Fruit fly (Drosophila melanogaster) whole organism, pupa: ENCODE data around the gene CG10730.

Experiments
- CG10348 ChIP-seq: fragments of 200-800 bp; sonication (Bioruptor generic); IDR thresholded peaks from 2 replicates; pipeline ENCODE4 v1.3.6; 2022; ENCODE audit warnings: missing biosample characterization, missing genetic modification characterization
- CG12605 ChIP-seq: fragments of 200-800 bp; sonication (Bioruptor generic); IDR thresholded peaks from 2 replicates; pipeline ENCODE4 v1.3.6; 2022; ENCODE audit warnings: missing biosample characterization, missing genetic modification characterization
- CG13204 ChIP-seq: fragments of 200-800 bp; sonication (Bioruptor generic); optimal IDR thresholded peaks from 2 replicates; lab custom pipeline; 2018; ENCODE audit warnings: missing biosample characterization, mild to moderate bottlenecking, missing genetic modification characterization, moderate library complexity
- CG14655 ChIP-seq: fragments of 200-800 bp; sonication (Bioruptor generic); optimal IDR thresholded peaks from 3 replicates; lab custom pipeline; 2017; ENCODE audit warnings: mild to moderate bottlenecking, missing biosample characterization, missing genetic modification reagents, missing genetic modification characterization
- CG15710 ChIP-seq: fragments of 200-800 bp; sonication (Bioruptor generic); optimal IDR thresholded peaks from 2 replicates; lab custom pipeline; 2018; ENCODE audit warnings: missing biosample characterization, mild to moderate bottlenecking, missing genetic modification characterization, moderate library complexity
- CG17806 ChIP-seq: fragments of 200-800 bp; sonication (Bioruptor generic); optimal IDR thresholded peaks from 2 replicates; lab custom pipeline; 2018; ENCODE audit warnings: missing biosample characterization, mild to moderate bottlenecking, missing genetic modification characterization, moderate library complexity
- CG32121 ChIP-seq: fragments of 200-800 bp; sonication (Bioruptor generic); IDR thresholded peaks from 2 replicates; pipeline ENCODE4 v1.3.6; 2022; ENCODE audit warnings: missing biosample characterization, missing genetic modification characterization
- CG34367 ChIP-seq: fragments of 200-800 bp; sonication (Bioruptor generic); optimal IDR thresholded peaks from 2 replicates; lab custom pipeline; 2018; ENCODE audit warnings: missing biosample characterization, mild to moderate bottlenecking, missing genetic modification characterization
- CG4496 ChIP-seq: fragments of 200-800 bp; sonication (Bioruptor generic); IDR thresholded peaks from 3 replicates; pipeline ENCODE4 v1.3.6; 2022; ENCODE audit warnings: missing biosample characterization, missing genetic modification characterization
- CG8159 ChIP-seq: fragments of 200-800 bp; sonication (Bioruptor generic); optimal IDR thresholded peaks from 3 replicates; lab custom pipeline; 2018; ENCODE audit warnings: missing biosample characterization, mild to moderate bottlenecking, missing genetic modification characterization, moderate library complexity
- CG8301 ChIP-seq: fragments of 200-800 bp; sonication (Bioruptor generic); optimal IDR thresholded peaks from 2 replicates; lab custom pipeline; 2018; ENCODE audit warnings: missing biosample characterization, mild to moderate bottlenecking, missing genetic modification characterization
- CG9948 ChIP-seq: fragments of 200-800 bp; sonication (Bioruptor generic); optimal IDR thresholded peaks from 2 replicates; lab custom pipeline; 2018; ENCODE audit warnings: missing biosample characterization, mild to moderate bottlenecking, missing genetic modification characterization, moderate library complexity
- D1 ChIP-seq: fragments of 200-800 bp; sonication (Bioruptor generic); optimal IDR thresholded peaks from 2 replicates; lab custom pipeline; 2018; ENCODE audit warnings: missing biosample characterization, mild to moderate bottlenecking, missing genetic modification characterization, moderate library complexity
- EcR ChIP-seq: fragments of 200-800 bp; sonication (Bioruptor generic); optimal IDR thresholded peaks from 3 replicates; lab custom pipeline; 2019; ENCODE audit warnings: missing biosample characterization, missing genetic modification characterization, mild to moderate bottlenecking, moderate library complexity, missing genetic modification reagents
- Ets98B ChIP-seq: fragments of 200-800 bp; sonication (Bioruptor generic); IDR thresholded peaks from 2 replicates; pipeline ENCODE4 v1.3.6; 2022; ENCODE audit warnings: missing biosample characterization, missing genetic modification characterization
- Pif1A ChIP-seq: fragments of 200-800 bp; sonication (Bioruptor generic); optimal IDR thresholded peaks from 3 replicates; lab custom pipeline; 2016; ENCODE audit warnings: missing biosample characterization, missing genetic modification characterization
- Pif1B ChIP-seq: fragments of 200-800 bp; sonication (Bioruptor generic); optimal IDR thresholded peaks from 3 replicates; lab custom pipeline; 2016; ENCODE audit warnings: missing biosample characterization, missing genetic modification characterization
- Snoo ChIP-seq: fragments of 200-800 bp; sonication (Bioruptor generic); optimal IDR thresholded peaks from 3 replicates; lab custom pipeline; 2017; ENCODE audit warnings: missing biosample characterization, mild to moderate bottlenecking, missing genetic modification characterization, inconsistent platforms
- fd96Ca ChIP-seq: fragments of 200-800 bp; sonication (Bioruptor generic); IDR thresholded peaks from 3 replicates; pipeline ENCODE4 v1.3.6; 2022; ENCODE audit warnings: missing biosample characterization, missing genetic modification characterization
- gl ChIP-seq: fragments of 200-800 bp; sonication (Bioruptor generic); optimal IDR thresholded peaks from 2 replicates; lab custom pipeline; 2018; ENCODE audit warnings: missing biosample characterization, mild to moderate bottlenecking, missing genetic modification characterization
- rn ChIP-seq: fragments of 200-800 bp; sonication (Bioruptor generic); IDR thresholded peaks from 2 replicates; pipeline ENCODE4 v1.3.6; 2022; ENCODE audit warnings: missing biosample characterization, missing genetic modification characterization

The CG10730 gene

dm6 chr2L:20097105-20097631, 25.2 kb upstream of the CG10730 start, which contains the start of the genes mRpS18B and Kua:
Gene mRpS18B (minus strand): TSS chr2L:20097253.
Gene Kua (plus strand): TSS chr2L:20097581.
- TF ChIP-seq CG13204 (GFP tag; lab: Kevin White, UChicago) = no peak
- peak; percentile 55 for TF ChIP-seq CG8159 (tag; lab: Kevin White, UChicago)
- TF ChIP-seq CG14655 = peak; percentile 41
- TF ChIP-seq CG8301 (tag; lab: Kevin White, UChicago) = peak; percentile 28
- TF ChIP-seq CG34367 (tag; lab: Kevin White, UChicago) = no peak
- peak; percentile 46 for TF ChIP-seq Ets98B (GFP tag; lab: Robert Waterston, UW)
- no peak for TF ChIP-seq rn
- no peak for TF ChIP-seq fd96Ca (GFP tag; lab: Robert Waterston, UW)
- peak; percentile 41; the same call in 1 of the 3 replicates for TF ChIP-seq CG4496
- no peak for TF ChIP-seq Pif1A (GFP tag; lab: Kevin White, UChicago)
- TF ChIP-seq Snoo (tag; lab: Kevin White, UChicago) = no peak
- TF ChIP-seq CG15710 (tag; lab: Kevin White, UChicago) = peak; percentile 38
- no peak for TF ChIP-seq gl (tag; lab: Kevin White, UChicago)
- TF ChIP-seq CG32121 = no peak
- TF ChIP-seq CG10348 = no peak
- no peak for TF ChIP-seq CG12605 (GFP tag; lab: Robert Waterston, UW)
- TF ChIP-seq CG9948 (tag; lab: Kevin White, UChicago) = no peak
- TF ChIP-seq EcR (GFP tag; lab: Kevin White, UChicago) = no peak
- TF ChIP-seq CG17806 (tag; lab: Kevin White, UChicago) = peak; percentile 39
- TF ChIP-seq Pif1B (GFP tag; lab: Kevin White, UChicago) = no peak
- peak; percentile 61 for TF ChIP-seq D1 (tag; lab: Kevin White, UChicago)

- TF ChIP-seq EcR (GFP tag; lab: Kevin White, UChicago) (no peak), CG14655 (no peak), CG8301 (tag; lab: Kevin White, UChicago) (no peak), gl (tag; lab: Kevin White, UChicago) (no peak), CG9948 (tag; lab: Kevin White, UChicago) (no peak), Pif1A (GFP tag; lab: Kevin White, UChicago) (no peak), CG17806 (tag; lab: Kevin White, UChicago) (peak; percentile 19), Ets98B (GFP tag; lab: Robert Waterston, UW) (no peak), CG15710 (tag; lab: Kevin White, UChicago) (peak; percentile 37), Snoo (tag; lab: Kevin White, UChicago) (no peak), CG13204 (GFP tag; lab: Kevin White, UChicago) (no peak), CG12605 (GFP tag; lab: Robert Waterston, UW) (no peak), rn (no peak), CG10348 (no peak), CG34367 (tag; lab: Kevin White, UChicago) (no peak), CG32121 (no peak), CG4496 (no peak), D1 (tag; lab: Kevin White, UChicago) (no peak), Pif1B (GFP tag; lab: Kevin White, UChicago) (peak; percentile 49), CG8159 (tag; lab: Kevin White, UChicago) (peak; percentile 44)
Observed at dm6 chr2L:20093794-20094193, 21.8 kb upstream of the CG10730 start, which contains the start of the genes Taf13 and nesd. Gene Taf13 (minus strand): TSS chr2L:20093849. Gene nesd (plus strand): TSS chr2L:20093972.

DNA sequence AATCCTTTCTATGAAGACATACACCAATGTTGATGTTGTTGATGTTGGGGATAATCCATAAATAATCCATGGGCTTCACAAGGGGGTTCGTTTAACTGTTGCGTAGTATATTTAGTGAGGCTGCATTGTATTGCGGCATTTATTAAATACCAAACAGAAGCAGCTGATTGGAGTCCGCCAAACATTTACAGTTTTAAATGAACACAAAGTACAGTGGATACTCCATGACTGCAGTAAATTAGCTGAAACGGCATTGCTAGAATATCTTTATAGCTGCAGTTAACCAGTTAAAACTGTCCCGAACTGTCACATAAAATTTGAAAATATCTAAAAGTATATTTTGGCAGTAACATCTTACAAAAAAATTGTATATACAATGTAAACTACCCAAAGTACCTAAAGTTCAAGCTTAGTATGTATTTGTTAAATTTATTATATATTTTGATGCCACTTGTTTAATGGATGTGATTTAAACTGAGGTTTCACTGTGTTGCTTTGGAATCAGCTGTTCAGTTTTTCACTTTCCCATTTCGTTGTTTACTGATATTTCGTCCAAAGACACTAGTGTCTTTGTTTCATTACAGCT, 19.2 kb upstream of the CG10730 start, which contains the start of the genes CG10747 and Pyroxd1:
TSS of gene CG10747 (minus strand) at position 255 of the 586 bp plus-strand sequence.
TSS of gene Pyroxd1 (plus strand) at position 342 of the 586 bp plus-strand sequence.
- peak; percentile 98 for TF ChIP-seq D1 (tag; lab: Kevin White, UChicago)
- TF ChIP-seq CG13204 (GFP tag; lab: Kevin White, UChicago) = no peak
- peak; percentile 96 for TF ChIP-seq CG10348
- TF ChIP-seq fd96Ca (GFP tag; lab: Robert Waterston, UW) = peak; percentile 93
- TF ChIP-seq CG9948 (tag; lab: Kevin White, UChicago) = peak; percentile 99
- peak; percentile 97 for TF ChIP-seq CG34367 (tag; lab: Kevin White, UChicago)
- TF ChIP-seq CG8301 (tag; lab: Kevin White, UChicago) = peak; percentile 99
- peak; percentile 99 for TF ChIP-seq CG14655
- TF ChIP-seq CG17806 (tag; lab: Kevin White, UChicago) = peak; percentile 98
- TF ChIP-seq CG32121 = peak; percentile 99
- peak; percentile 59 for TF ChIP-seq EcR (GFP tag; lab: Kevin White, UChicago)
- peak; percentile 98 for TF ChIP-seq Snoo (tag; lab: Kevin White, UChicago)
- peak; percentile 96 for TF ChIP-seq rn
- peak; percentile 94 for TF ChIP-seq CG12605 (GFP tag; lab: Robert Waterston, UW)
- peak; percentile 99 for TF ChIP-seq CG15710 (tag; lab: Kevin White, UChicago)
- peak; percentile 99 for TF ChIP-seq Pif1A (GFP tag; lab: Kevin White, UChicago)
- peak; percentile 92 for TF ChIP-seq gl (tag; lab: Kevin White, UChicago)
- peak; percentile 97 for TF ChIP-seq Ets98B (GFP tag; lab: Robert Waterston, UW)
- TF ChIP-seq CG8159 (tag; lab: Kevin White, UChicago) = peak; percentile 99
- peak; percentile 98 for TF ChIP-seq Pif1B (GFP tag; lab: Kevin White, UChicago)
- peak; percentile 98 for TF ChIP-seq CG4496

DNA sequence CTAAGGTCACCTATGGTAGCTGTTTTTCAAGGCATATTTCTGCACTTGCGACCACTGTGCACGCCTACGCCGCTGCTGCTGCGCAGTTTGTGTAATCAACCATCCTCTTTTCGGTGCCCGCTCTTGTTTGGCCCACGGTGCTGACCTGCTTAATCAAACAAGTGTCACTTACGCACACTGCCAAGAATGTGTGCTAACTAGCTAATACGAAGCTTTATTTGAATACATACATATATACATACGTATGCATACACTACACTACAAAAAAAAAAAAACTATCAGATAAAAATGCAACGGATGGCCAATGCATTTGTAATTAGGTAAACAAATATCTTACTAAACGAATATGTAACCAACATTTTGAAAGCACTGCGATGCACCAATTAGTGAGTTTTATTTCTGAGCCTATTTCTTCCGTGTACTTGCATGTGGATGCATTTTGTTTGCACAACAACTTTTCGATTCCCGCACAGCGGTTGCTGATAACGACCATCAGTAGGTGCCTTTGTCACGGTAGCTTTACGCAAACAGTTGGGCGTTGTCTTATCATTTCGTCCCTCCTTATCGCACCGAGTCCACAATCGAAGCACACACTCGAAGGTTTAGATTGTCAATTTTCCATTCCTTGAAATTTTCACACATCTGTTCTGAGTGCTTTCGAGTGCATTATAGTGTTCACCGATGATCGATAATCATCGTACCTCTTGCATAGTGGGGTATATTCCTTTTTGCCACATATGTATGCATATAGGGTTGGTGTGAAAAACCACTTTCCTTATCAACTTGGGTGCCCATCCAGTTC, 14.5 kb upstream of the CG10730 start:
- TF ChIP-seq CG13204 (GFP tag; lab: Kevin White, UChicago) = no peak
- TF ChIP-seq CG34367 (tag; lab: Kevin White, UChicago) = peak; percentile 74
- peak; percentile 94 for TF ChIP-seq fd96Ca (GFP tag; lab: Robert Waterston, UW)
- peak; percentile 90 for TF ChIP-seq CG17806 (tag; lab: Kevin White, UChicago)
- peak; percentile 96 for TF ChIP-seq CG32121
- TF ChIP-seq CG4496 = peak; percentile 98
- TF ChIP-seq D1 (tag; lab: Kevin White, UChicago) = peak; percentile 78
- TF ChIP-seq Snoo (tag; lab: Kevin White, UChicago) = peak; percentile 85
- TF ChIP-seq rn = peak; percentile 93
- peak; percentile 91 for TF ChIP-seq CG8301 (tag; lab: Kevin White, UChicago)
- TF ChIP-seq CG10348 = peak; percentile 93
- peak; percentile 98 for TF ChIP-seq Ets98B (GFP tag; lab: Robert Waterston, UW)
- peak; percentile 56 for TF ChIP-seq gl (tag; lab: Kevin White, UChicago)
- TF ChIP-seq CG9948 (tag; lab: Kevin White, UChicago) = peak; percentile 84
- TF ChIP-seq CG14655 = peak; percentile 93
- peak; percentile 90; the same call in 1 of the 2 replicates for TF ChIP-seq CG12605 (GFP tag; lab: Robert Waterston, UW)
- peak; percentile 88 for TF ChIP-seq CG8159 (tag; lab: Kevin White, UChicago)
- TF ChIP-seq CG15710 (tag; lab: Kevin White, UChicago) = peak; percentile 74
- TF ChIP-seq Pif1A (GFP tag; lab: Kevin White, UChicago) = peak; percentile 95
- TF ChIP-seq Pif1B (GFP tag; lab: Kevin White, UChicago) = peak; percentile 92
- peak; percentile 62 for TF ChIP-seq EcR (GFP tag; lab: Kevin White, UChicago)
- TF ChIP-seq, all 21 proteins: peak for 20
